Worm (Caenorhabditis elegans): ENCODE measurements around the gene sra-36.

Gene sra-36

ce11 chrII:4543568-4543967 is 3.0 kb upstream of the sra-36 start, which contains the start of gene sra-34:
Gene sra-34 (minus strand): TSS chrII:4543668.
- TF ChIP-seq attf-6 (GFP tag; IDR thresholded peaks at IDR 0.05): no peak
- TF ChIP-seq cebp-2 (GFP tag; IDR thresholded peaks at IDR 0.05): no peak
- no peak for TF ChIP-seq D2030.7 (GFP tag; IDR thresholded peaks at IDR 0.05)
- no peak for TF ChIP-seq ztf-6 (GFP tag; IDR thresholded peaks at IDR 0.05)
- no peak for TF ChIP-seq chd-7 (tag; optimal IDR thresholded peaks at IDR 0.05)
- no peak for TF ChIP-seq ceh-100 (GFP tag; IDR thresholded peaks at IDR 0.05)
- no peak for TF ChIP-seq pbrm-1 (GFP tag; IDR thresholded peaks at IDR 0.05)
- no peak for TF ChIP-seq lsy-27 (tag; optimal IDR thresholded peaks at IDR 0.05; ENCODE audit: borderline replicate concordance, insufficient read depth)
- TF ChIP-seq snpc-3.4 (tag; optimal IDR thresholded peaks at IDR 0.05): no peak

- no peak for TF ChIP-seq let-526 (GFP tag; IDR thresholded peaks at IDR 0.05)
- no peak for TF ChIP-seq Y56A3A.18 (GFP tag; IDR thresholded peaks at IDR 0.05)
- no peak for TF ChIP-seq ztf-28 (GFP tag; IDR thresholded peaks at IDR 0.05)
- TF ChIP-seq lin-54 (GFP tag; optimal IDR thresholded peaks at IDR 0.05): no peak
- no peak for TF ChIP-seq F55B11.4 (tag; optimal IDR thresholded peaks at IDR 0.05; ENCODE audit: borderline replicate concordance, insufficient read depth)
- TF ChIP-seq fkh-3 (tag; optimal IDR thresholded peaks at IDR 0.05): no peak
- TF ChIP-seq Y79H2A.3 (GFP tag; conservative IDR thresholded peaks at IDR 0.05): no peak
- no peak for TF ChIP-seq F22D6.2 (tag; optimal IDR thresholded peaks at IDR 0.05)
- no peak for TF ChIP-seq hrde-1 (tag; optimal IDR thresholded peaks at IDR 0.05; ENCODE audit: borderline replicate concordance)
- TF ChIP-seq dox-1 (GFP tag; IDR thresholded peaks at IDR 0.05): no peak
- no peak for TF ChIP-seq snpc-1.3 (tag; optimal IDR thresholded peaks at IDR 0.05; ENCODE audit: insufficient read depth)
- no peak for TF ChIP-seq zfh-2 (GFP tag; conservative IDR thresholded peaks at IDR 0.05)
- TF ChIP-seq sdz-38 (tag; optimal IDR thresholded peaks at IDR 0.05): no peak
- TF ChIP-seq F23B12.7 (tag; optimal IDR thresholded peaks at IDR 0.05; ENCODE audit: insufficient read depth): no peak
- no peak for TF ChIP-seq B0336.3 (GFP tag; IDR thresholded peaks at IDR 0.05)
- no peak for TF ChIP-seq ceh-79 (tag; optimal IDR thresholded peaks at IDR 0.05)
- no peak for TF ChIP-seq rcor-1 (GFP tag; IDR thresholded peaks at IDR 0.05)
These were observed 3.4 kb downstream of the sra-36 start, which contains the start of gene sra-33 for ce11 chrII:4537141-4537540. Gene sra-33 (minus strand): TSS chrII:4537241.

ce11 chrII:4531880-4532279 is 8.7 kb downstream of the sra-36 start, which contains the start of gene sra-32:
Gene sra-32 (minus strand): TSS chrII:4531980.
- TF ChIP-seq sptf-2 (GFP tag; optimal IDR thresholded peaks at IDR 0.05) (no peak), F23B12.7 (tag; optimal IDR thresholded peaks at IDR 0.05; ENCODE audit: insufficient read depth) (no peak), mes-4 (tag; optimal IDR thresholded peaks at IDR 0.05) (no peak), sea-2 (GFP tag; IDR thresholded peaks at IDR 0.05) (no peak), nfya-2 (GFP tag; IDR thresholded peaks at IDR 0.05) (no peak), ztf-3 (GFP tag; optimal IDR thresholded peaks at IDR 0.05) (no peak), attf-3 (GFP tag; conservative IDR thresholded peaks at IDR 0.05) (no peak), nhr-27 (tag; optimal IDR thresholded peaks at IDR 0.05) (no peak), nfyb-1 (GFP tag; IDR thresholded peaks at IDR 0.05) (no peak), Y53G8AR.9 (GFP tag; conservative IDR thresholded peaks at IDR 0.05) (no peak), ztf-26 (tag; optimal IDR thresholded peaks at IDR 0.05) (no peak)
